Worm (Caenorhabditis elegans) whole organism, young adult: ENCODE data around the gene srw-60.

Experiments
- B0019.2 ChIP-seq: fragments of 200-800 bp; sonication (Bioruptor generic); conservative IDR thresholded peaks from 2 replicates; pipeline ENCODE4 v1.3.6; 2022; ENCODE audit warnings: missing genetic modification reagents, missing genetic modification characterization, missing compliant biosample characterization
- B0261.1 ChIP-seq: sonication (generic microtip); optimal IDR thresholded peaks from 2 replicates; lab custom pipeline; 2016; ENCODE audit warnings: mild to moderate bottlenecking, missing genetic modification characterization, moderate library complexity, missing compliant biosample characterization
- B0336.3 ChIP-seq: fragments of 200-800 bp; sonication (Bioruptor generic); IDR thresholded peaks from 2 replicates; pipeline ENCODE4 v1.3.6; 2022; ENCODE audit warnings: missing genetic modification characterization, missing compliant biosample characterization
- D2030.7 ChIP-seq: fragments of 200-800 bp; sonication (Bioruptor generic); IDR thresholded peaks from 2 replicates; pipeline ENCODE4 v1.3.6; 2022; ENCODE audit warnings: missing genetic modification reagents, missing genetic modification characterization, missing compliant biosample characterization
- F23B12.7 ChIP-seq: sonication (generic microtip); optimal IDR thresholded peaks from 2 replicates; lab custom pipeline; 2017; ENCODE audit warnings: missing genetic modification characterization, mild to moderate bottlenecking, missing compliant biosample characterization, antibody characterized with exemption, moderate library complexity; ENCODE audit not compliant: insufficient read depth
- F37B4.10 ChIP-seq: fragments of 200-800 bp; sonication (Bioruptor generic); IDR thresholded peaks from 2 replicates; pipeline ENCODE4 v1.3.6; 2022; ENCODE audit warnings: missing genetic modification characterization, missing compliant biosample characterization
- F55B11.4 ChIP-seq: sonication (generic microtip); optimal IDR thresholded peaks from 2 replicates; lab custom pipeline; 2016; ENCODE audit warnings: missing compliant biosample characterization, missing genetic modification characterization, borderline replicate concordance; ENCODE audit not compliant: insufficient read depth
- F57A8.1 ChIP-seq: fragments of 200-800 bp; sonication (Bioruptor generic); optimal IDR thresholded peaks from 2 replicates; lab custom pipeline; 2018; ENCODE audit warnings: mild to moderate bottlenecking, missing genetic modification characterization, moderate library complexity, missing compliant biosample characterization
- K12H6.12 ChIP-seq: fragments of 200-800 bp; sonication (Bioruptor generic); optimal IDR thresholded peaks from 2 replicates; lab custom pipeline; 2018; ENCODE audit warnings: mild to moderate bottlenecking, missing genetic modification characterization, missing compliant biosample characterization
- Y67H2A.10 ChIP-seq: fragments of 200-800 bp; sonication (Bioruptor generic); conservative IDR thresholded peaks from 2 replicates; pipeline ENCODE4 v1.3.6; 2022; ENCODE audit warnings: missing genetic modification reagents, missing genetic modification characterization, missing compliant biosample characterization
- aptf-3 ChIP-seq: fragments of 200-800 bp; sonication (Bioruptor generic); IDR thresholded peaks from 2 replicates; pipeline ENCODE4 v1.3.6; 2022; ENCODE audit warnings: missing genetic modification characterization, missing compliant biosample characterization
- attf-6 ChIP-seq: fragments of 200-800 bp; sonication (Bioruptor generic); IDR thresholded peaks from 2 replicates; pipeline ENCODE4 v1.3.6; 2022; ENCODE audit warnings: missing genetic modification reagents, missing genetic modification characterization, missing compliant biosample characterization
- bed-2 ChIP-seq: fragments of 200-800 bp; sonication (Bioruptor generic); IDR thresholded peaks from 2 replicates; pipeline ENCODE4 v1.3.6; 2022; ENCODE audit warnings: missing genetic modification reagents, missing genetic modification characterization, missing compliant biosample characterization
- cebp-1 ChIP-seq, 2 experiments: fragments of 200-800 bp in 1 of 2; sonication (Bioruptor generic) in 1 of 2; sonication (generic microtip) in 1 of 2; IDR thresholded peaks in 1 of 2; optimal IDR thresholded peaks in 1 of 2; 2 replicates each; pipeline versions ENCODE4 v1.3.6 to Lab custom; 2017 to 2022; ENCODE audit warnings: missing compliant biosample characterization in 2 of 2, missing genetic modification characterization in 2 of 2, mild to moderate bottlenecking in 1 of 2, missing genetic modification reagents in 1 of 2, moderate library complexity in 1 of 2
- cebp-2 ChIP-seq: fragments of 200-800 bp; sonication (Bioruptor generic); IDR thresholded peaks from 2 replicates; pipeline ENCODE4 v1.3.6; 2022; ENCODE audit warnings: missing genetic modification characterization, missing compliant biosample characterization
- chd-7 ChIP-seq: sonication (generic microtip); optimal IDR thresholded peaks from 2 replicates; lab custom pipeline; 2016; ENCODE audit warnings: mild to moderate bottlenecking, missing genetic modification characterization, moderate library complexity, missing compliant biosample characterization
- die-1 ChIP-seq: sonication (generic microtip); optimal IDR thresholded peaks from 2 replicates; lab custom pipeline; 2016; ENCODE audit warnings: missing genotype, mild to moderate bottlenecking, missing genetic modification characterization, missing compliant biosample characterization
- egrh-3 ChIP-seq: fragments of 200-800 bp; sonication (Bioruptor generic); IDR thresholded peaks from 2 replicates; pipeline ENCODE4 v1.3.6; 2022; ENCODE audit warnings: missing genetic modification reagents, missing genetic modification characterization, missing compliant biosample characterization
- hlh-26 ChIP-seq: fragments of 200-800 bp; sonication (Bioruptor generic); conservative IDR thresholded peaks from 2 replicates; pipeline ENCODE4 v1.3.6; 2022; ENCODE audit warnings: missing genetic modification reagents, missing genetic modification characterization, missing compliant biosample characterization
- lag-1 ChIP-seq: fragments of 200-800 bp; sonication (Bioruptor generic); IDR thresholded peaks from 2 replicates; pipeline ENCODE4 v1.3.6; 2022; ENCODE audit warnings: missing genetic modification reagents, missing genetic modification characterization, missing compliant biosample characterization
- lin-26 ChIP-seq: fragments of 200-800 bp; sonication (Bioruptor generic); IDR thresholded peaks from 2 replicates; pipeline ENCODE4 v1.3.6; 2022; ENCODE audit warnings: missing genetic modification reagents, missing genetic modification characterization, missing compliant biosample characterization
- lir-1 ChIP-seq: fragments of 200-800 bp; sonication (Bioruptor generic); conservative IDR thresholded peaks from 2 replicates; pipeline ENCODE4 v1.3.6; 2022; ENCODE audit warnings: missing genetic modification reagents, missing genetic modification characterization, missing compliant biosample characterization
- madf-3 ChIP-seq: fragments of 200-800 bp; sonication (Bioruptor generic); IDR thresholded peaks from 2 replicates; pipeline ENCODE4 v1.3.6; 2022; ENCODE audit warnings: missing genetic modification reagents, missing genetic modification characterization, missing compliant biosample characterization
- mcd-1 ChIP-seq: fragments of 200-800 bp; sonication (Bioruptor generic); IDR thresholded peaks from 2 replicates; pipeline ENCODE4 v1.3.6; 2022; ENCODE audit warnings: missing genetic modification reagents, missing genetic modification characterization, missing compliant biosample characterization
- mes-4 ChIP-seq: sonication (generic microtip); optimal IDR thresholded peaks from 2 replicates; lab custom pipeline; 2016; ENCODE audit warnings: missing genotype, missing genetic modification characterization, missing compliant biosample characterization
- nfyb-1 ChIP-seq: fragments of 200-800 bp; sonication (Bioruptor generic); IDR thresholded peaks from 2 replicates; pipeline ENCODE4 v1.3.6; 2022; ENCODE audit warnings: missing genetic modification reagents, missing genetic modification characterization, missing compliant biosample characterization
- nhr-120 ChIP-seq: fragments of 200-800 bp; sonication (Bioruptor generic); IDR thresholded peaks from 2 replicates; pipeline ENCODE4 v1.3.6; 2022; ENCODE audit warnings: missing genetic modification characterization, missing compliant biosample characterization
- nhr-179 ChIP-seq: sonication (generic microtip); optimal IDR thresholded peaks from 2 replicates; lab custom pipeline; 2016; ENCODE audit warnings: mild to moderate bottlenecking, missing genetic modification characterization, missing compliant biosample characterization
- nhr-27 ChIP-seq: fragments of 200-800 bp; sonication (Bioruptor generic); optimal IDR thresholded peaks from 2 replicates; lab custom pipeline; 2018; ENCODE audit warnings: mild to moderate bottlenecking, missing genetic modification characterization, moderate library complexity, missing compliant biosample characterization
- nhr-80 ChIP-seq: sonication (generic microtip); optimal IDR thresholded peaks from 2 replicates; lab custom pipeline; 2016; ENCODE audit warnings: missing genetic modification characterization, missing compliant biosample characterization
- pha-4 ChIP-seq: fragments of 150-350 bp; sonication (generic microtip); optimal IDR thresholded peaks from 2 replicates; lab custom pipeline; 2014; ENCODE audit warnings: missing biosample characterization, missing genetic modification reagents, missing genetic modification characterization
- rcor-1 ChIP-seq: fragments of 200-800 bp; sonication (Bioruptor generic); IDR thresholded peaks from 2 replicates; pipeline ENCODE4 v1.3.6; 2022; ENCODE audit warnings: missing genetic modification reagents, missing genetic modification characterization, missing compliant biosample characterization
- rec-8 ChIP-seq, 2 experiments: sonication (generic microtip); optimal IDR thresholded peaks; 2 replicates each; lab custom pipeline; 2016; ENCODE audit warnings: mild to moderate bottlenecking in 2 of 2, missing genetic modification characterization in 2 of 2, missing genetic modification reagents in 2 of 2, missing genotype in 2 of 2, missing biosample characterization in 1 of 2, missing compliant biosample characterization in 1 of 2, moderate library complexity in 1 of 2
- repo-1 ChIP-seq: sonication (generic microtip); optimal IDR thresholded peaks from 2 replicates; lab custom pipeline; 2017; ENCODE audit warnings: mild to moderate bottlenecking, missing genetic modification characterization, missing compliant biosample characterization
- sdz-38 ChIP-seq: sonication (generic microtip); optimal IDR thresholded peaks from 2 replicates; lab custom pipeline; 2016; ENCODE audit warnings: missing genotype, missing genetic modification characterization, missing compliant biosample characterization
- sea-2 ChIP-seq: fragments of 200-800 bp; sonication (Bioruptor generic); IDR thresholded peaks from 2 replicates; pipeline ENCODE4 v1.3.6; 2022; ENCODE audit warnings: missing genetic modification characterization, missing compliant biosample characterization
- snpc-1.3 ChIP-seq: sonication (generic microtip); optimal IDR thresholded peaks from 2 replicates; lab custom pipeline; 2017; ENCODE audit warnings: missing genetic modification characterization, mild to moderate bottlenecking, missing compliant biosample characterization, antibody characterized with exemption, moderate library complexity, missing genotype, missing genetic modification reagents; ENCODE audit not compliant: insufficient read depth
- snpc-4 ChIP-seq, 5 experiments: fragments of 150-350 bp in 1 of 5; sonication (generic microtip) in 4 of 5; optimal IDR thresholded peaks; 2 replicates each; lab custom pipeline; 2014 to 2018; ENCODE audit warnings: missing genetic modification characterization in 5 of 5, missing biosample characterization in 3 of 5, antibody characterized with exemption in 2 of 5, mild to moderate bottlenecking in 2 of 5, missing compliant biosample characterization in 2 of 5, missing genotype in 2 of 5, moderate library complexity in 2 of 5, missing genetic modification reagents in 1 of 5
- sptf-2 ChIP-seq: fragments of 200-800 bp; sonication (Bioruptor generic); optimal IDR thresholded peaks from 2 replicates; lab custom pipeline; 2018; ENCODE audit warnings: mild to moderate bottlenecking, missing genetic modification characterization, missing compliant biosample characterization
- tbp1 ChIP-seq: fragments of 200-800 bp; sonication (Bioruptor generic); optimal IDR thresholded peaks from 2 replicates; lab custom pipeline; 2018; ENCODE audit warnings: mild to moderate bottlenecking, missing genetic modification characterization, missing compliant biosample characterization
- tlf-1 ChIP-seq: fragments of 200-800 bp; sonication (Bioruptor generic); optimal IDR thresholded peaks from 2 replicates; lab custom pipeline; 2018; ENCODE audit warnings: mild to moderate bottlenecking, missing genetic modification characterization, missing compliant biosample characterization
- zfh-2 ChIP-seq: fragments of 200-800 bp; sonication (Bioruptor generic); conservative IDR thresholded peaks from 2 replicates; pipeline ENCODE4 v1.3.6; 2022; ENCODE audit warnings: missing genetic modification reagents, missing genetic modification characterization, missing compliant biosample characterization
- zim-3 ChIP-seq: sonication (generic microtip); optimal IDR thresholded peaks from 2 replicates; lab custom pipeline; 2017; ENCODE audit warnings: mild to moderate bottlenecking, missing genetic modification characterization, moderate library complexity, missing compliant biosample characterization
- ztf-28 ChIP-seq: fragments of 200-800 bp; sonication (Bioruptor generic); IDR thresholded peaks from 2 replicates; pipeline ENCODE4 v1.3.6; 2022; ENCODE audit warnings: missing genetic modification reagents, missing genetic modification characterization, missing compliant biosample characterization

srw-60 gene

ce11 chrII:2985446-2985845 is 27.0 kb downstream of the srw-60 start (continued):
- TF ChIP-seq die-1 (no peak), sdz-38 (tag; lab: Kevin White, UChicago) (no peak), lir-1 (GFP tag; lab: Robert Waterston, UW) (no peak), rec-8 (tag; optimal IDR thresholded peaks at IDR 0.05; lab: Kevin White, UChicago) (no peak), egrh-3 (peak; percentile 71; the same call in 1 of the 2 replicates), madf-3 (GFP tag; lab: Robert Waterston, UW) (peak; percentile 65; the same call in 1 of the 2 replicates), tbp1 (GFP tag; lab: Kevin White, UChicago) (no peak), nhr-27 (tag; lab: Kevin White, UChicago) (no peak), chd-7 (peak; percentile 6), F55B11.4 (tag; lab: Kevin White, UChicago) (no peak), pha-4 (tag; lab: Kevin White, UChicago) (no peak), tlf-1 (no peak), Y67H2A.10 (no peak)

DNA sequence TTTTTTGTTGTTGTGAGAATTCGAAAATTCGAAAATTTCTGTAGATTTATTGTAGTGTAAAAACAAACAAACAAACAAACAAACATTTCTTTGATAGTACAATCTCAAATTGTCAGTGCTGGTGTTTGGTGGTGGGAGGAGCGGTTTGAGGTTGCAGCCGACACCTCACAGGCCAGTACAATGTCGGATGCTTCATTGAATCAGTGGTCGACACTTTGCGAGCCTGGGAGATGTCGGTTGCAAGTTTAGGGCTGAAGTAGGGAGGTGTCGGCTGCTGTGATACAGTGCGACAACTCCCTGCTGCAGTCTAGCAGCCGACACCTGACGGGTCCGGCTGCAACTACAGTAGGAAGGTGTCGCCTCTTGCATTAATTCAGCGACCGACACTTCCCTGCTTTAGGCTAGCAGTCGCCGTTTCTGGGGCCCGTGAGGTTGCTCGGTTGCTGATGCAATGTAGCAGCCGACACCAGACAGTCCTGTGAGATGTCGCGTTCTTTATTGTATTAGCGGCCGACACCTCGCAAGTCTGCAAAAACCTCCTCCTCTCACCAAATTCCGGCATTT is 27.6 kb downstream of the srw-60 start:
- no peak for TF ChIP-seq nhr-120 (GFP tag; lab: Robert Waterston, UW)
- TF ChIP-seq F57A8.1: no peak
- no peak for TF ChIP-seq bed-2
- 0 out of 2 replicates have a peak, but pooled peaks have one; percentile 45 for TF ChIP-seq nfyb-1 (GFP tag; lab: Robert Waterston, UW)
- peak; percentile 8; the same call in 1 of the 2 replicates for TF ChIP-seq mcd-1 (GFP tag; lab: Robert Waterston, UW)
- no peak for TF ChIP-seq rcor-1
- TF ChIP-seq F37B4.10 (GFP tag; lab: Robert Waterston, UW): 0 out of 2 replicates have a peak, but pooled peaks have one; percentile 75
- no peak for TF ChIP-seq aptf-3 (GFP tag; lab: Robert Waterston, UW)
- TF ChIP-seq lag-1 (GFP tag; lab: Robert Waterston, UW): no peak
- no peak for TF ChIP-seq K12H6.12 (tag; lab: Kevin White, UChicago)
- peak; percentile 12 for TF ChIP-seq sptf-2 (GFP tag; lab: Kevin White, UChicago)
- TF ChIP-seq egrh-3: peak; percentile 61; the same call in 1 of the 2 replicates
- TF ChIP-seq zim-3 (tag; lab: Kevin White, UChicago): peak; percentile 28
- TF ChIP-seq nhr-80 (tag; lab: Kevin White, UChicago): no peak
- 0 out of 2 replicates have a peak, but pooled peaks have one; percentile 27 for TF ChIP-seq cebp-1 (GFP tag; IDR thresholded peaks at IDR 0.05; lab: Robert Waterston, UW)
- peak; percentile 36 for TF ChIP-seq cebp-1 (tag; optimal IDR thresholded peaks at IDR 0.05; lab: Kevin White, UChicago)
- no peak for TF ChIP-seq F23B12.7 (tag; lab: Kevin White, UChicago)
- TF ChIP-seq snpc-4 (GFP tag; optimal IDR thresholded peaks at IDR 0.05; lab: Kevin White, UChicago): no peak
- TF ChIP-seq snpc-4 (tag; optimal IDR thresholded peaks at IDR 0.05; lab: Kevin White, UChicago): peak; percentile 62 to 86 (median 80)
- no peak for TF ChIP-seq D2030.7 (GFP tag; lab: Robert Waterston, UW)
- TF ChIP-seq ztf-28 (GFP tag; lab: Robert Waterston, UW): 0 out of 2 replicates have a peak, but pooled peaks have one; percentile 5
- no peak for TF ChIP-seq chd-7
- peak; percentile 69 for TF ChIP-seq zfh-2 (GFP tag; lab: Robert Waterston, UW)
- no peak for TF ChIP-seq B0336.3 (GFP tag; lab: Robert Waterston, UW)

DNA sequence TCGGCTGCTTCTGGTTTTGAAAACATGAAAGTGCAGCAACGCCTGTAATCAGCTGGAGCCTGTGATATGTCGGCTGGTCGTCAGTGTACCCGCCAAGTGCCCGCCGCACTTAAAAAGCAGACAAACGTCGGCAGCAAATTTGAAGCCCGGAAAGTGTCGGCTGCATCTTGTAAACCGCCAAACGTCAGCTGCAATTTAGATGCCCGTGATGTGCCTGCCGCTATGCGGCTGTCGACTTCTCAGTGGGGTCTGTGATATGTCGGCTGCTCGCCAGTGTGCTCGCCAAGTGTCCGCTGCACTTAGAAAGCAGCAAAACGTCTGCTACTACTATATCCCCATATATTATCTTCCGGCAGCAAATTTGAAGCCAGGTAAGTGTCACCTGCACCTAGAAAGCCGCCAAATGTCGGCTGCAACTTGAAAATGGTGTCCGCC is 28.7 kb downstream of the srw-60 start:
- TF ChIP-seq repo-1: no peak
- no peak for TF ChIP-seq pha-4 (tag; lab: Kevin White, UChicago)
- no peak for TF ChIP-seq hlh-26 (GFP tag; lab: Robert Waterston, UW)
- TF ChIP-seq F57A8.1: peak; percentile 37
- TF ChIP-seq nhr-80 (tag; lab: Kevin White, UChicago): no peak
- TF ChIP-seq nhr-179 (tag; lab: Kevin White, UChicago): no peak
- no peak for TF ChIP-seq attf-6 (GFP tag; lab: Robert Waterston, UW)
- no peak for TF ChIP-seq B0019.2 (GFP tag; lab: Robert Waterston, UW)
- peak; percentile 52; the same call in 1 of the 2 replicates for TF ChIP-seq lin-26 (GFP tag; lab: Robert Waterston, UW)
- TF ChIP-seq cebp-2 (GFP tag; lab: Robert Waterston, UW): 0 out of 2 replicates have a peak, but pooled peaks have one; percentile 40
- no peak for TF ChIP-seq B0261.1 (tag; lab: Kevin White, UChicago)
- no peak for TF ChIP-seq snpc-1.3 (tag; lab: Kevin White, UChicago)
- TF ChIP-seq sea-2 (GFP tag; lab: Robert Waterston, UW): peak; percentile 21; the same call in 1 of the 2 replicates
- TF ChIP-seq mes-4 (tag; lab: Kevin White, UChicago): no peak
